Fruit fly (Drosophila melanogaster) whole organism: ENCODE data around the gene Acbp1.

Source experiments
- CG8478 ChIP-seq: fragments of >200 bp; optimal IDR thresholded peaks from 2 replicates; lab custom pipeline; 2018; ENCODE audit warnings: inconsistent platforms
- Dll ChIP-seq: fragments of >200 bp; optimal IDR thresholded peaks from 2 replicates; lab custom pipeline; 2017
- EcR ChIP-seq, 2 experiments: fragments of >200 bp; optimal IDR thresholded peaks; 2 replicates each; lab custom pipeline; 2017; ENCODE audit warnings: missing biosample characterization in 2 of 2, missing genetic modification characterization in 2 of 2, missing genetic modification reagents in 2 of 2
- pan ChIP-seq: fragments of >200 bp; optimal IDR thresholded peaks from 2 replicates; lab custom pipeline; 2017
- psq ChIP-seq: fragments of >200 bp; optimal IDR thresholded peaks from 2 replicates; lab custom pipeline; 2017
- usp ChIP-seq: fragments of >200 bp; optimal IDR thresholded peaks from 2 replicates; lab custom pipeline; 2017; ENCODE audit warnings: missing biosample characterization, missing genetic modification characterization, mixed read lengths

DNA sequence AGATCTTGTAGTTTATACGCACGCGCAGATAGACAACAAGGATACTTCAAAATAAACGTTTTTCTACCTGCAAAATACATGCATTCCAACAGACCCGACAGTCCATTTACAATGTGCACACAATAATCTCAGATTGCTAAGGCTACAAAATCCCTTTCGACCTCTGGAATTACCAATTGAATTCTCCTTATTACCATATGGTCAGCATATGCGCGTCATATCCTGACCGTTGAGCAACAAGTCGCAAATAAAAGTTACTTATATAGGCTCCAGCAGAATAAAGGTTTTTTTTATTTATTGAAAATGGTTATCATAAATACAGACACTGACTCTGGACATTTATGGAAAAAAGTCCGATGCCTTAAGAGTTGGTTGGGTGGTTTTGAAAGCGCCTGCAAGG lies 47.1 kb upstream of the Acbp1 start:
- no peak for TF ChIP-seq CG8478 (lab: Kevin White, UChicago)
- TF ChIP-seq EcR (GFP tag; optimal IDR thresholded peaks at IDR 0.05; lab: Kevin White, UChicago), result no peak
- no peak for TF ChIP-seq psq (lab: Kevin White, UChicago)
- TF ChIP-seq usp, result no peak
- TF ChIP-seq pan (lab: Kevin White, UChicago), result no peak
- TF ChIP-seq Dll (lab: Kevin White, UChicago), result no peak
